Fruit fly (Drosophila melanogaster) whole organism, embryonic: ENCODE measurements around the gene fd96Ca.
A peak's percentile ranks its signal among the peaks of the same experiment; 100 is the strongest.

Source experiments
- B-H2 ChIP-seq: fragments of 200-800 bp; sonication (Bioruptor generic); optimal IDR thresholded peaks from 2 replicates; lab custom pipeline; 2018; ENCODE audit warnings: missing biosample characterization, mild to moderate bottlenecking, missing genetic modification characterization
- CG11093 ChIP-seq: fragments of 200-800 bp; sonication (Bioruptor generic); IDR thresholded peaks from 3 replicates; pipeline ENCODE4 v1.3.6; 2022; ENCODE audit warnings: missing biosample characterization, missing genetic modification characterization
- CG11560 ChIP-seq: fragments of 200-800 bp; sonication (Bioruptor generic); IDR thresholded peaks from 3 replicates; pipeline ENCODE4 v1.3.6; 2022; ENCODE audit warnings: missing biosample characterization, missing genetic modification characterization
- CG12071 ChIP-seq: fragments of 200-800 bp; sonication (Bioruptor generic); optimal IDR thresholded peaks from 3 replicates; lab custom pipeline; 2018; ENCODE audit warnings: missing biosample characterization, mild to moderate bottlenecking, missing genetic modification characterization
- CG12744 ChIP-seq: fragments of 200-800 bp; sonication (Bioruptor generic); optimal IDR thresholded peaks from 2 replicates; lab custom pipeline; 2016; ENCODE audit warnings: missing biosample characterization, missing genetic modification characterization
- CG14667 ChIP-seq: fragments of 200-800 bp; sonication (Bioruptor generic); IDR thresholded peaks from 2 replicates; pipeline ENCODE4 v1.3.6; 2022; ENCODE audit warnings: missing biosample characterization, missing genetic modification characterization
- CG15696 ChIP-seq: fragments of 200-800 bp; sonication (Bioruptor generic); optimal IDR thresholded peaks from 2 replicates; lab custom pipeline; 2019; ENCODE audit warnings: missing biosample characterization, mild to moderate bottlenecking, missing genetic modification characterization, moderate library complexity
- CG17385 ChIP-seq: fragments of 200-800 bp; sonication (Bioruptor generic); optimal IDR thresholded peaks from 3 replicates; lab custom pipeline; 2018; ENCODE audit warnings: missing biosample characterization, mild to moderate bottlenecking, missing genetic modification characterization
- CG17568 ChIP-seq: fragments of 200-800 bp; sonication (Bioruptor generic); optimal IDR thresholded peaks from 2 replicates; lab custom pipeline; 2018; ENCODE audit warnings: missing biosample characterization, mild to moderate bottlenecking, missing genetic modification characterization, moderate library complexity
- CG17612 ChIP-seq: fragments of 200-800 bp; sonication (Bioruptor generic); IDR thresholded peaks from 2 replicates; pipeline ENCODE4 v1.3.6; 2022; ENCODE audit warnings: missing biosample characterization, missing genetic modification characterization
- CG18011 ChIP-seq: fragments of 200-800 bp; sonication (Bioruptor generic); optimal IDR thresholded peaks from 2 replicates; lab custom pipeline; 2017; ENCODE audit warnings: missing biosample characterization, missing genetic modification characterization, mild to moderate bottlenecking, moderate library complexity, missing genotype
- CG2120 ChIP-seq: fragments of 200-800 bp; sonication (Bioruptor generic); optimal IDR thresholded peaks from 3 replicates; lab custom pipeline; 2016; ENCODE audit warnings: missing biosample characterization, missing genetic modification characterization
- CG30020 ChIP-seq: fragments of 200-800 bp; optimal IDR thresholded peaks from 2 replicates; lab custom pipeline; 2019; ENCODE audit warnings: missing biosample characterization, mild to moderate bottlenecking, missing genetic modification characterization, moderate library complexity
- CG5180 ChIP-seq: fragments of 200-800 bp; sonication (Bioruptor generic); optimal IDR thresholded peaks from 3 replicates; lab custom pipeline; 2017; ENCODE audit warnings: missing biosample characterization, missing genetic modification characterization, mild to moderate bottlenecking, moderate library complexity, missing genetic modification reagents
- CG6689 ChIP-seq: fragments of 200-800 bp; sonication (Bioruptor generic); IDR thresholded peaks from 2 replicates; pipeline ENCODE4 v1.3.6; 2022; ENCODE audit warnings: missing biosample characterization, missing genetic modification characterization
- CG6765 ChIP-seq: fragments of 200-800 bp; sonication (Bioruptor generic); optimal IDR thresholded peaks from 3 replicates; lab custom pipeline; 2017; ENCODE audit warnings: missing biosample characterization, mild to moderate bottlenecking, missing genetic modification characterization
- CG7556 ChIP-seq: fragments of 200-800 bp; sonication (Bioruptor generic); optimal IDR thresholded peaks from 2 replicates; lab custom pipeline; 2017; ENCODE audit warnings: missing biosample characterization, mild to moderate bottlenecking, missing genetic modification characterization
- CTCF ChIP-seq: fragments of 200-800 bp; sonication (Bioruptor generic); optimal IDR thresholded peaks from 2 replicates; lab custom pipeline; 2017; ENCODE audit warnings: missing biosample characterization, mild to moderate bottlenecking, missing genetic modification characterization, moderate library complexity
- Dfd ChIP-seq, 2 experiments: fragments of >200 bp; optimal IDR thresholded peaks; 2 replicates each; lab custom pipeline; 2017; ENCODE audit warnings: missing biosample characterization in 2 of 2, missing genetic modification characterization in 2 of 2
- Dip3 ChIP-seq: fragments of 200-800 bp; sonication (Bioruptor generic); optimal IDR thresholded peaks from 3 replicates; lab custom pipeline; 2016; ENCODE audit warnings: missing biosample characterization, missing genetic modification characterization
- HHEX ChIP-seq: fragments of 200-800 bp; sonication (Bioruptor generic); optimal IDR thresholded peaks from 3 replicates; lab custom pipeline; 2017; ENCODE audit warnings: missing biosample characterization, mild to moderate bottlenecking, missing genetic modification characterization, missing genetic modification reagents
- HLH3B ChIP-seq: fragments of 200-800 bp; sonication (Bioruptor generic); IDR thresholded peaks from 2 replicates; pipeline ENCODE4 v1.3.6; 2022; ENCODE audit warnings: missing biosample characterization, missing genetic modification characterization
- HLH4C ChIP-seq: fragments of 200-800 bp; sonication (Bioruptor generic); IDR thresholded peaks from 3 replicates; pipeline ENCODE4 v1.3.6; 2022; ENCODE audit warnings: missing biosample characterization, missing genetic modification characterization; ENCODE audit not compliant: partially characterized antibody
- Max ChIP-seq: fragments of 200-800 bp; sonication (Bioruptor generic); optimal IDR thresholded peaks from 2 replicates; lab custom pipeline; 2016; ENCODE audit warnings: missing biosample characterization, mild to moderate bottlenecking, missing genetic modification characterization
- Oaz ChIP-seq: fragments of 200-800 bp; sonication (Bioruptor generic); IDR thresholded peaks from 2 replicates; pipeline ENCODE4 v1.3.6; 2022; ENCODE audit warnings: missing biosample characterization, missing genetic modification characterization
- Opbp ChIP-seq: fragments of 200-800 bp; sonication (Bioruptor generic); IDR thresholded peaks from 3 replicates; pipeline ENCODE4 v1.3.6; 2022; ENCODE audit warnings: missing biosample characterization, missing genetic modification characterization; ENCODE audit not compliant: partially characterized antibody
- Poxn ChIP-seq: fragments of 200-800 bp; sonication (Bioruptor generic); IDR thresholded peaks from 2 replicates; pipeline ENCODE4 v1.3.6; 2022; ENCODE audit warnings: missing biosample characterization, missing genetic modification characterization
- Sox100B ChIP-seq: fragments of 200-800 bp; sonication (Bioruptor generic); optimal IDR thresholded peaks from 3 replicates; lab custom pipeline; 2018; ENCODE audit warnings: missing biosample characterization, mild to moderate bottlenecking, missing genetic modification characterization
- dm ChIP-seq: fragments of 200-800 bp; sonication (Bioruptor generic); optimal IDR thresholded peaks from 3 replicates; lab custom pipeline; 2016; ENCODE audit warnings: missing biosample characterization, missing genetic modification characterization
- dmrt99B ChIP-seq: fragments of 200-800 bp; sonication (Bioruptor generic); optimal IDR thresholded peaks from 2 replicates; lab custom pipeline; 2018; ENCODE audit warnings: missing biosample characterization, mild to moderate bottlenecking, missing genetic modification characterization, moderate library complexity
- en ChIP-seq: fragments of 200-800 bp; sonication (Bioruptor generic); optimal IDR thresholded peaks from 2 replicates; lab custom pipeline; 2016; ENCODE audit warnings: missing biosample characterization, missing genetic modification characterization
- ewg ChIP-seq: fragments of 200-800 bp; sonication (Bioruptor generic); optimal IDR thresholded peaks from 3 replicates; lab custom pipeline; 2017; ENCODE audit warnings: mild to moderate bottlenecking, missing biosample characterization, missing genetic modification reagents, missing genetic modification characterization
- fd102C ChIP-seq: fragments of 200-800 bp; sonication (Bioruptor generic); optimal IDR thresholded peaks from 2 replicates; lab custom pipeline; 2018; ENCODE audit warnings: missing biosample characterization, mild to moderate bottlenecking, missing genetic modification characterization, moderate library complexity
- gcm2 ChIP-seq: fragments of 200-800 bp; sonication (Bioruptor generic); optimal IDR thresholded peaks from 2 replicates; lab custom pipeline; 2016; ENCODE audit warnings: missing biosample characterization, missing genetic modification characterization
- grau ChIP-seq: fragments of 200-800 bp; optimal IDR thresholded peaks from 3 replicates; lab custom pipeline; 2019; ENCODE audit warnings: missing biosample characterization, mild to moderate bottlenecking, missing genetic modification characterization, moderate library complexity
- lilli ChIP-seq: fragments of 200-800 bp; sonication (Bioruptor generic); optimal IDR thresholded peaks from 3 replicates; lab custom pipeline; 2016; ENCODE audit warnings: missing biosample characterization, missing genetic modification characterization
- oc ChIP-seq: fragments of 200-800 bp; sonication (Bioruptor generic); optimal IDR thresholded peaks from 2 replicates; lab custom pipeline; 2018; ENCODE audit warnings: missing biosample characterization, mild to moderate bottlenecking, missing genetic modification characterization, moderate library complexity
- sug ChIP-seq: fragments of 200-800 bp; optimal IDR thresholded peaks from 2 replicates; lab custom pipeline; 2019; ENCODE audit warnings: missing biosample characterization, mild to moderate bottlenecking, missing genetic modification characterization, moderate library complexity
- tin ChIP-seq: fragments of 200-800 bp; sonication (Bioruptor generic); optimal IDR thresholded peaks from 3 replicates; lab custom pipeline; 2016; ENCODE audit warnings: missing biosample characterization, missing genetic modification characterization
- tll ChIP-seq, 2 experiments: fragments of 200-800 bp in 1 of 2; fragments of >200 bp in 1 of 2; sonication (Bioruptor generic) in 1 of 2; optimal IDR thresholded peaks; 2 replicates each; lab custom pipeline; 2017 to 2019; ENCODE audit warnings: missing biosample characterization in 2 of 2, missing genetic modification characterization in 2 of 2, mild to moderate bottlenecking in 1 of 2, moderate library complexity in 1 of 2
- trh ChIP-seq: fragments of 200-800 bp; sonication (Bioruptor generic); optimal IDR thresholded peaks from 2 replicates; lab custom pipeline; 2016; ENCODE audit warnings: missing biosample characterization, missing genetic modification characterization

The fd96Ca gene

dm6 chr3R:25039028-25039476 lies 43.4 kb upstream of the fd96Ca start, which contains the start of the genes Ythdf and bai (continued):
- TF ChIP-seq CG12744 (GFP tag; lab: Kevin White, UChicago): no peak
- no peak for TF ChIP-seq Dfd (GFP tag; optimal IDR thresholded peaks at IDR 0.05; lab: Kevin White, UChicago)
- no peak for TF ChIP-seq sug (tag; lab: Kevin White, UChicago)
- TF ChIP-seq CG6689 (GFP tag; lab: Robert Waterston, UW): no peak
- TF ChIP-seq CG11560: no peak
- TF ChIP-seq CG14667: no peak
- peak; percentile 80 for TF ChIP-seq HLH4C (GFP tag; lab: Robert Waterston, UW)
- no peak for TF ChIP-seq CG11093
- TF ChIP-seq CG17385: no peak
- peak; percentile 28 for TF ChIP-seq dm (GFP tag; lab: Kevin White, UChicago)
- no peak for TF ChIP-seq CG5180 (GFP tag; lab: Kevin White, UChicago)
- TF ChIP-seq CG15696 (tag; lab: Kevin White, UChicago): no peak
- no peak for TF ChIP-seq B-H2 (GFP tag; lab: Kevin White, UChicago)
- no peak for TF ChIP-seq gcm2 (GFP tag; lab: Kevin White, UChicago)
- TF ChIP-seq HHEX (GFP tag; lab: Kevin White, UChicago): no peak
- TF ChIP-seq lilli (GFP tag; lab: Kevin White, UChicago): peak; percentile 67
- TF ChIP-seq CG2120 (GFP tag; lab: Kevin White, UChicago): peak; percentile 81
- peak; percentile 35 for TF ChIP-seq ewg (GFP tag; lab: Kevin White, UChicago)
- peak; percentile 60 for TF ChIP-seq CG30020
- no peak for TF ChIP-seq fd102C (GFP tag; lab: Kevin White, UChicago)
- no peak for TF ChIP-seq CG6765 (GFP tag; lab: Kevin White, UChicago)
- no peak for TF ChIP-seq CG17568 (GFP tag; lab: Kevin White, UChicago)
- TF ChIP-seq CTCF (GFP tag; lab: Kevin White, UChicago): no peak
- no peak for TF ChIP-seq trh (GFP tag; lab: Kevin White, UChicago)
- no peak for TF ChIP-seq Sox100B (GFP tag; lab: Kevin White, UChicago)
- TF ChIP-seq CG17612 (GFP tag; lab: Robert Waterston, UW): no peak
- peak; percentile 14 for TF ChIP-seq tin (GFP tag; lab: Kevin White, UChicago)
- TF ChIP-seq oc (tag; lab: Kevin White, UChicago): no peak
- TF ChIP-seq CG18011 (GFP tag; lab: Kevin White, UChicago): no peak
- no peak for TF ChIP-seq Oaz (GFP tag; lab: Robert Waterston, UW)
- TF ChIP-seq Poxn (GFP tag; lab: Robert Waterston, UW): no peak
- TF ChIP-seq en (GFP tag; lab: Kevin White, UChicago): no peak
- no peak for TF ChIP-seq dmrt99B (tag; lab: Kevin White, UChicago)
- TF ChIP-seq tll (GFP tag; optimal IDR thresholded peaks at IDR 0.05; lab: Kevin White, UChicago): no peak
- no peak for TF ChIP-seq CG12071 (GFP tag; lab: Kevin White, UChicago)
- TF ChIP-seq Max (GFP tag; lab: Kevin White, UChicago): peak; percentile 59
- TF ChIP-seq CG7556 (GFP tag; lab: Kevin White, UChicago): no peak
- TF ChIP-seq grau (tag; lab: Kevin White, UChicago): no peak
- TF ChIP-seq Dip3 (GFP tag; lab: Kevin White, UChicago): peak; percentile 17
- TF ChIP-seq Opbp (GFP tag; lab: Robert Waterston, UW): peak; percentile 74; the same call in 2 of the 3 replicates
- TF ChIP-seq HLH3B (GFP tag; lab: Robert Waterston, UW): no peak
